Fruit fly (Drosophila melanogaster) whole organism, embryonic: ENCODE measurements around the gene CG15483.

Experiments
- CG10979 ChIP-seq: fragments of 200-800 bp; sonication (Bioruptor generic); optimal IDR thresholded peaks from 2 replicates; lab custom pipeline; 2018; ENCODE audit warnings: missing biosample characterization, mild to moderate bottlenecking, missing genetic modification characterization, moderate library complexity
- CG18619 ChIP-seq: fragments of 200-800 bp; sonication (Bioruptor generic); optimal IDR thresholded peaks from 3 replicates; lab custom pipeline; 2017; ENCODE audit warnings: missing biosample characterization, mild to moderate bottlenecking, missing genetic modification characterization
- CG2202 ChIP-seq: fragments of 200-800 bp; sonication (Bioruptor generic); optimal IDR thresholded peaks from 2 replicates; lab custom pipeline; 2018; ENCODE audit warnings: missing biosample characterization, mild to moderate bottlenecking, missing genetic modification characterization
- CG2889 ChIP-seq: fragments of 200-800 bp; sonication (Bioruptor generic); IDR thresholded peaks from 3 replicates; pipeline ENCODE4 v1.3.6; 2022; ENCODE audit warnings: missing biosample characterization, missing genetic modification characterization
- CG31365 ChIP-seq: fragments of 200-800 bp; sonication (Bioruptor generic); optimal IDR thresholded peaks from 2 replicates; lab custom pipeline; 2018; ENCODE audit warnings: missing biosample characterization, mild to moderate bottlenecking, missing genetic modification characterization
- CG33213 ChIP-seq: fragments of 200-800 bp; sonication (Bioruptor generic); optimal IDR thresholded peaks from 3 replicates; lab custom pipeline; 2016; ENCODE audit warnings: missing biosample characterization, missing genetic modification characterization
- CG34376 ChIP-seq: fragments of 200-800 bp; sonication (Bioruptor generic); optimal IDR thresholded peaks from 2 replicates; lab custom pipeline; 2018; ENCODE audit warnings: missing biosample characterization, mild to moderate bottlenecking, missing genetic modification characterization
- CG4707 ChIP-seq: fragments of 200-800 bp; sonication (Bioruptor generic); optimal IDR thresholded peaks from 2 replicates; lab custom pipeline; 2018; ENCODE audit warnings: missing biosample characterization, mild to moderate bottlenecking, missing genetic modification characterization, moderate library complexity
- CG6175 ChIP-seq: fragments of 200-800 bp; sonication (Bioruptor generic); IDR thresholded peaks from 3 replicates; pipeline ENCODE4 v1.3.6; 2022; ENCODE audit warnings: missing biosample characterization, missing genetic modification characterization
- CG6272 ChIP-seq: fragments of 200-800 bp; sonication (Bioruptor generic); IDR thresholded peaks from 2 replicates; pipeline ENCODE4 v1.3.6; 2022; ENCODE audit warnings: missing biosample characterization, missing genetic modification characterization
- CG6654 ChIP-seq: fragments of 200-800 bp; sonication (Bioruptor generic); optimal IDR thresholded peaks from 2 replicates; lab custom pipeline; 2017; ENCODE audit warnings: missing biosample characterization, mild to moderate bottlenecking, missing genetic modification characterization
- CG8281 ChIP-seq: fragments of 200-800 bp; sonication (Bioruptor generic); optimal IDR thresholded peaks from 2 replicates; lab custom pipeline; 2018; ENCODE audit warnings: missing biosample characterization, mild to moderate bottlenecking, missing genetic modification characterization, moderate library complexity
- CG8765 ChIP-seq: fragments of 200-800 bp; sonication (Bioruptor generic); IDR thresholded peaks from 2 replicates; pipeline ENCODE4 v1.3.6; 2022; ENCODE audit warnings: missing biosample characterization, missing genetic modification characterization
- CG9727 ChIP-seq: fragments of 200-800 bp; sonication (Bioruptor generic); optimal IDR thresholded peaks from 3 replicates; lab custom pipeline; 2017; ENCODE audit warnings: missing biosample characterization, mild to moderate bottlenecking, missing genetic modification characterization
- Chrac-16 ChIP-seq: fragments of 200-800 bp; sonication (Bioruptor generic); optimal IDR thresholded peaks from 3 replicates; lab custom pipeline; 2016; ENCODE audit warnings: missing biosample characterization, missing genetic modification characterization
- Dip2 ChIP-seq: fragments of 200-800 bp; sonication (Bioruptor generic); IDR thresholded peaks from 2 replicates; pipeline ENCODE4 v1.3.6; 2022; ENCODE audit warnings: missing biosample characterization, missing genetic modification characterization
- Drgx ChIP-seq: fragments of 200-800 bp; sonication (Bioruptor generic); IDR thresholded peaks from 2 replicates; pipeline ENCODE4 v1.3.6; 2022; ENCODE audit warnings: missing biosample characterization, missing genetic modification characterization
- Ets65A ChIP-seq: fragments of 200-800 bp; sonication (Bioruptor generic); peaks from one replicate; lab custom pipeline; 2016; ENCODE audit warnings: missing biosample characterization, missing genetic modification characterization
- Fer1 ChIP-seq: fragments of 200-800 bp; sonication (Bioruptor generic); optimal IDR thresholded peaks from 2 replicates; lab custom pipeline; 2017; ENCODE audit warnings: missing biosample characterization, mild to moderate bottlenecking, missing genetic modification characterization
- Gug ChIP-seq: fragments of 200-800 bp; sonication (Bioruptor generic); IDR thresholded peaks from 4 replicates; pipeline ENCODE4 v1.3.6; 2022; ENCODE audit warnings: missing biosample characterization, missing genetic modification characterization
- HLH3B ChIP-seq: fragments of 200-800 bp; sonication (Bioruptor generic); IDR thresholded peaks from 2 replicates; pipeline ENCODE4 v1.3.6; 2022; ENCODE audit warnings: missing biosample characterization, missing genetic modification characterization
- Hsf ChIP-seq: fragments of 200-800 bp; sonication (Bioruptor generic); optimal IDR thresholded peaks from 3 replicates; lab custom pipeline; 2016; ENCODE audit warnings: missing biosample characterization, missing genetic modification characterization
- Poxn ChIP-seq: fragments of 200-800 bp; sonication (Bioruptor generic); IDR thresholded peaks from 2 replicates; pipeline ENCODE4 v1.3.6; 2022; ENCODE audit warnings: missing biosample characterization, missing genetic modification characterization
- Sox102F ChIP-seq: fragments of 200-800 bp; sonication (Bioruptor generic); optimal IDR thresholded peaks from 2 replicates; lab custom pipeline; 2018; ENCODE audit warnings: missing biosample characterization, mild to moderate bottlenecking, missing genetic modification characterization, moderate library complexity
- bigmax ChIP-seq: fragments of 200-800 bp; sonication (Bioruptor generic); optimal IDR thresholded peaks from 2 replicates; lab custom pipeline; 2018; ENCODE audit warnings: missing biosample characterization, mild to moderate bottlenecking, missing genetic modification characterization
- bowl ChIP-seq: fragments of 200-800 bp; sonication (Bioruptor generic); IDR thresholded peaks from 2 replicates; pipeline ENCODE4 v1.3.6; 2022; ENCODE audit warnings: missing biosample characterization, missing genetic modification characterization
- chinmo ChIP-seq: fragments of 200-800 bp; sonication (Bioruptor generic); IDR thresholded peaks from 4 replicates; pipeline ENCODE4 v1.3.6; 2022; ENCODE audit warnings: missing biosample characterization, missing genetic modification characterization; ENCODE audit not compliant: partially characterized antibody
- dm ChIP-seq: fragments of 200-800 bp; sonication (Bioruptor generic); optimal IDR thresholded peaks from 3 replicates; lab custom pipeline; 2016; ENCODE audit warnings: missing biosample characterization, missing genetic modification characterization
- ems ChIP-seq: fragments of 200-800 bp; sonication (Bioruptor generic); optimal IDR thresholded peaks from 3 replicates; lab custom pipeline; 2016; ENCODE audit warnings: missing biosample characterization, missing genetic modification characterization
- esg ChIP-seq: fragments of 200-800 bp; sonication (Bioruptor generic); conservative IDR thresholded peaks from 2 replicates; pipeline ENCODE4 v1.3.6; 2022; ENCODE audit warnings: missing biosample characterization, missing genetic modification characterization
- fd96Cb ChIP-seq: fragments of 200-800 bp; sonication (Bioruptor generic); optimal IDR thresholded peaks from 2 replicates; lab custom pipeline; 2018; ENCODE audit warnings: missing biosample characterization, mild to moderate bottlenecking, missing genetic modification characterization, moderate library complexity
- ham ChIP-seq: fragments of 200-800 bp; sonication (Bioruptor generic); IDR thresholded peaks from 2 replicates; pipeline ENCODE4 v1.3.6; 2022; ENCODE audit warnings: missing biosample characterization, missing genetic modification characterization
- her ChIP-seq: fragments of 200-800 bp; sonication (Bioruptor generic); optimal IDR thresholded peaks from 2 replicates; lab custom pipeline; 2016; ENCODE audit warnings: missing biosample characterization, missing genetic modification characterization
- ind ChIP-seq: fragments of 200-800 bp; sonication (Bioruptor generic); optimal IDR thresholded peaks from 3 replicates; lab custom pipeline; 2016; ENCODE audit warnings: missing biosample characterization, missing genetic modification characterization
- inv ChIP-seq: fragments of 200-800 bp; sonication (Bioruptor generic); IDR thresholded peaks from 2 replicates; pipeline ENCODE4 v1.3.6; 2022; ENCODE audit warnings: missing biosample characterization, missing genetic modification characterization; ENCODE audit not compliant: partially characterized antibody
- luna ChIP-seq: fragments of 200-800 bp; sonication (Bioruptor generic); optimal IDR thresholded peaks from 2 replicates; lab custom pipeline; 2016; ENCODE audit warnings: missing biosample characterization, missing genetic modification characterization
- nerfin-2 ChIP-seq: fragments of 200-800 bp; sonication (Bioruptor generic); IDR thresholded peaks from 2 replicates; pipeline ENCODE4 v1.3.6; 2022; ENCODE audit warnings: missing biosample characterization, missing genetic modification characterization; ENCODE audit not compliant: partially characterized antibody
- nom ChIP-seq: fragments of 200-800 bp; sonication (Bioruptor generic); optimal IDR thresholded peaks from 2 replicates; lab custom pipeline; 2017; ENCODE audit warnings: missing biosample characterization, missing genetic modification characterization, mild to moderate bottlenecking, moderate library complexity, missing genetic modification reagents
- otp ChIP-seq: fragments of 200-800 bp; sonication (Bioruptor generic); IDR thresholded peaks from 3 replicates; pipeline ENCODE4, ENCODE4 v1.3.6; 2022; ENCODE audit warnings: missing biosample characterization, missing genetic modification characterization
- pfk ChIP-seq: fragments of 200-800 bp; sonication (Bioruptor generic); optimal IDR thresholded peaks from 2 replicates; lab custom pipeline; 2018; ENCODE audit warnings: missing biosample characterization, mild to moderate bottlenecking, missing genetic modification characterization, moderate library complexity
- phol ChIP-seq: fragments of 200-800 bp; sonication (Bioruptor generic); optimal IDR thresholded peaks from 3 replicates; lab custom pipeline; 2018; ENCODE audit warnings: missing biosample characterization, mild to moderate bottlenecking, missing genetic modification characterization, moderate library complexity
- shn ChIP-seq: fragments of 200-800 bp; sonication (Bioruptor generic); optimal IDR thresholded peaks from 3 replicates; lab custom pipeline; 2016; ENCODE audit warnings: missing biosample characterization, missing genetic modification characterization
- sim ChIP-seq: fragments of 200-800 bp; sonication (Bioruptor generic); IDR thresholded peaks from 2 replicates; pipeline ENCODE4 v1.3.6; 2022; ENCODE audit warnings: missing biosample characterization, missing genetic modification characterization
- slou ChIP-seq: fragments of 200-800 bp; sonication (Bioruptor generic); optimal IDR thresholded peaks from 3 replicates; lab custom pipeline; 2016; ENCODE audit warnings: missing biosample characterization, missing genetic modification characterization
- sr ChIP-seq: fragments of 200-800 bp; sonication (Bioruptor generic); IDR thresholded peaks from 3 replicates; pipeline ENCODE4 v1.3.6; 2022; ENCODE audit warnings: missing biosample characterization, missing genetic modification characterization
- stwl ChIP-seq: fragments of 200-800 bp; sonication (Bioruptor generic); optimal IDR thresholded peaks from 3 replicates; lab custom pipeline; 2018; ENCODE audit warnings: missing biosample characterization, mild to moderate bottlenecking, missing genetic modification characterization, moderate library complexity
- trem ChIP-seq: fragments of 200-800 bp; optimal IDR thresholded peaks from 3 replicates; lab custom pipeline; 2019; ENCODE audit warnings: missing biosample characterization, mild to moderate bottlenecking, missing genetic modification characterization, moderate library complexity
- tup ChIP-seq: fragments of 200-800 bp; sonication (Bioruptor generic); optimal IDR thresholded peaks from 2 replicates; lab custom pipeline; 2016; ENCODE audit warnings: missing biosample characterization, mild to moderate bottlenecking, missing genetic modification characterization, moderate library complexity
- z ChIP-seq: fragments of 200-800 bp; sonication (Bioruptor generic); IDR thresholded peaks from 3 replicates; pipeline ENCODE4 v1.3.6; 2022; ENCODE audit warnings: missing biosample characterization, missing genetic modification characterization

CG15483 gene

dm6 chr2L:12720430-12721396 lies 40.9 kb downstream of the CG15483 start (continued):
- TF ChIP-seq HLH3B (GFP tag; lab: Robert Waterston, UW) (peak; percentile 61), ham (GFP tag; lab: Robert Waterston, UW) (no peak), pfk (GFP tag; lab: Kevin White, UChicago) (no peak), CG8281 (tag; lab: Kevin White, UChicago) (peak; percentile 3), nom (GFP tag; lab: Kevin White, UChicago) (no peak), otp (GFP tag; lab: Robert Waterston, UW) (peak; percentile 37; the same call in 1 of the 3 replicates), Fer1 (peak; percentile 62), CG2202 (tag; lab: Kevin White, UChicago) (no peak), bowl (no peak; the same call in 1 of the 2 replicates), CG8765 (GFP tag; lab: Robert Waterston, UW) (no peak; the same call in 1 of the 2 replicates), ind (GFP tag; lab: Kevin White, UChicago) (peak; percentile 47), Poxn (GFP tag; lab: Robert Waterston, UW) (no peak), tup (GFP tag; lab: Kevin White, UChicago) (no peak), Dip2 (GFP tag; lab: Robert Waterston, UW) (no peak), trem (tag; lab: Kevin White, UChicago) (no peak), shn (no peak), CG4707 (GFP tag; lab: Kevin White, UChicago) (no peak), CG9727 (GFP tag; lab: Kevin White, UChicago) (peak; percentile 59), stwl (tag; lab: Kevin White, UChicago) (no peak), Gug (GFP tag; lab: Robert Waterston, UW) (peak; percentile 67; the same call in 3 of the 4 replicates), her (GFP tag; lab: Kevin White, UChicago) (no peak), chinmo (0 out of 4 replicates have a peak, but pooled peaks have one; percentile 40), slou (GFP tag; lab: Kevin White, UChicago) (no peak), phol (tag; lab: Kevin White, UChicago) (peak; percentile 63), Sox102F (peak; percentile 30), sim (no peak), nerfin-2 (no peak), CG34376 (GFP tag; lab: Kevin White, UChicago) (peak; percentile 59), Ets65A (GFP tag; lab: Kevin White, UChicago) (peak; percentile 62), Drgx (peak; percentile 71), bigmax (no peak), CG6175 (GFP tag; lab: Robert Waterston, UW) (no peak), esg (GFP tag; lab: Robert Waterston, UW) (no peak), Chrac-16 (GFP tag; lab: Kevin White, UChicago) (no peak), CG2889 (GFP tag; lab: Robert Waterston, UW) (no peak), Hsf (peak; percentile 26), CG10979 (peak; percentile 50), dm (GFP tag; lab: Kevin White, UChicago) (no peak), CG18619 (GFP tag; lab: Kevin White, UChicago) (peak; percentile 22), CG6654 (GFP tag; lab: Kevin White, UChicago) (no peak), z (GFP tag; lab: Robert Waterston, UW) (no peak), fd96Cb (tag; lab: Kevin White, UChicago) (no peak), inv (GFP tag; lab: Robert Waterston, UW) (no peak), luna (GFP tag; lab: Kevin White, UChicago) (no peak), ems (no peak), sr (GFP tag; lab: Robert Waterston, UW) (no peak), CG6272 (no peak), CG31365 (tag; lab: Kevin White, UChicago) (no peak), CG33213 (no peak)
